Worm (Caenorhabditis elegans): ENCODE measurements around the gene K02E7.10.
"Not testable (repeated sequence)": the region's sequence is repeated elsewhere in the genome, so short reads cannot be mapped to it uniquely, and the experiment has no call there.

DNA sequence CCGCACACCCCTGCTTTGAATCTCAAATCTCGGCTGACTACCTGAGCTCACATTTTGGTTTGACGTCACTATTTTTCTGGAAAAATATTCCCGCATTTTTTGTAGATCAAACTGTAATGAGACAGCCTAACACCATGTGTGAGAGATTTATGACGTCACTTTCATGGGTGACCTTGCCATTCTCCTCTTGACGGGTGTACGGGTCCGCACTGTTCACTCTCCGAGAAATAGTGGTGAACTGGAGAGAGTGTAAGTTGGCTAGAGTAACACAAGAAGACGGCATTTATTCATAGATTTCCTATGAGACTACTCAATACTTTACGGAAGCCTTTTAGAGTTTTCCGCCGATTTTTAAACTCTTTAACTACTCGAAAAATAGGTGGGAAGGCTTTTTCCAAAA, 12.1 kb downstream of the K02E7.10 start, which contains the start of gene K02E7.7:
- not testable (repeated sequence) for TF ChIP-seq ztf-7 (tag; optimal IDR thresholded peaks at IDR 0.05); ceh-82 (tag; optimal IDR thresholded peaks at IDR 0.05); hlh-11 (tag; optimal IDR thresholded peaks at IDR 0.05); ctbp-1 (GFP tag; IDR thresholded peaks at IDR 0.05); ceh-28 (tag; optimal IDR thresholded peaks at IDR 0.05); set-16 (GFP tag; IDR thresholded peaks at IDR 0.05); ces-1 (GFP tag; optimal IDR thresholded peaks at IDR 0.05); ceh-32 (tag; optimal IDR thresholded peaks at IDR 0.05; ENCODE audit: poor library complexity); pqm-1 (tag; optimal IDR thresholded peaks at IDR 0.05); lin-39 (tag; optimal IDR thresholded peaks at IDR 0.05); nhr-10 (tag; optimal IDR thresholded peaks at IDR 0.05)

Data from whole organism, L4 larva.